Fruit fly (Drosophila melanogaster): Measurements from ENCODE around the gene CG13806.

DNA sequence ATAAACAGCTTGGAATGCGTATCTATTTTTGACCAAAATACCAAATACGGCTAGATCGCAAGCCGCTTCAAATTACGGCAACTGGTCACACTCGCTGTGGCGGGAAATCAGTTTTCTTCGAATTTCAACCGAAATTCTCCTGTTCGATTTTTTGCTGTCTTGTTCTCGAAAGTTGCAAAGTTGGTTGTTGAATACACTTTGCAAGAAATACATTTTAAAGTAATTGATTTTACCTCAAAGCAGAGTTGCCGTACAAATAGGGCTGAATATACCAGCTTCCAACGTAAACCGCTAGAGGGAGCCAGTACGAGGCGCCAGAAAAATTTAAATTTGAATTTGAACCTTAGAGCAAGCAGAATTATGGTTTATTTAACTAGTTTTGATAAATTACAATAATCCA is 29.2 kb upstream of the CG13806 start, which contains the start of gene CG9018:
- TF ChIP-seq Myc (optimal IDR thresholded peaks at IDR 0.05), result no peak
- no peak for TF ChIP-seq psq (optimal IDR thresholded peaks at IDR 0.05)
- TF ChIP-seq h (optimal IDR thresholded peaks at IDR 0.05), result no peak
- no peak for TF ChIP-seq Sin3A (optimal IDR thresholded peaks at IDR 0.05)
- TF ChIP-seq ttk (optimal IDR thresholded peaks at IDR 0.05), result no peak

Data from Kc167 (cell line).